Fruit fly (Drosophila melanogaster) whole organism, embryonic: ENCODE data around the gene ara.

Experiments used
- CG10979 ChIP-seq: fragments of 200-800 bp; sonication (Bioruptor generic); optimal IDR thresholded peaks from 2 replicates; lab custom pipeline; 2018; ENCODE audit warnings: missing biosample characterization, mild to moderate bottlenecking, missing genetic modification characterization, moderate library complexity
- CG12104 ChIP-seq: fragments of 200-800 bp; sonication (Bioruptor generic); optimal IDR thresholded peaks from 3 replicates; lab custom pipeline; 2016; ENCODE audit warnings: missing biosample characterization, missing genetic modification characterization
- CG12391 ChIP-seq: fragments of 200-800 bp; sonication (Bioruptor generic); optimal IDR thresholded peaks from 3 replicates; lab custom pipeline; 2018; ENCODE audit warnings: missing biosample characterization, mild to moderate bottlenecking, missing genetic modification characterization, moderate library complexity
- CG13624 ChIP-seq: fragments of 200-800 bp; sonication (Bioruptor generic); optimal IDR thresholded peaks from 2 replicates; lab custom pipeline; 2016; ENCODE audit warnings: missing biosample characterization, missing genetic modification characterization
- CG14860 ChIP-seq: fragments of 200-800 bp; sonication (Bioruptor generic); IDR thresholded peaks from 3 replicates; pipeline ENCODE4 v1.3.6; 2022; ENCODE audit warnings: missing biosample characterization, missing genetic modification characterization; ENCODE audit not compliant: partially characterized antibody
- CG1602 ChIP-seq: fragments of 200-800 bp; sonication (Bioruptor generic); optimal IDR thresholded peaks from 3 replicates; lab custom pipeline; 2016; ENCODE audit warnings: missing biosample characterization, missing genetic modification characterization
- CG17612 ChIP-seq: fragments of 200-800 bp; sonication (Bioruptor generic); IDR thresholded peaks from 2 replicates; pipeline ENCODE4 v1.3.6; 2022; ENCODE audit warnings: missing biosample characterization, missing genetic modification characterization
- CG18262 ChIP-seq: fragments of 200-800 bp; optimal IDR thresholded peaks from 3 replicates; lab custom pipeline; 2019; ENCODE audit warnings: missing biosample characterization, mild to moderate bottlenecking, missing genetic modification characterization, moderate library complexity
- CG2712 ChIP-seq: fragments of 200-800 bp; optimal IDR thresholded peaks from 3 replicates; lab custom pipeline; 2019; ENCODE audit warnings: missing biosample characterization, mild to moderate bottlenecking, missing genetic modification characterization, moderate library complexity
- CG3065 ChIP-seq: fragments of 200-800 bp; sonication (Bioruptor generic); optimal IDR thresholded peaks from 2 replicates; lab custom pipeline; 2016; ENCODE audit warnings: missing biosample characterization, missing genetic modification characterization
- CG31224 ChIP-seq: fragments of 200-800 bp; sonication (Bioruptor generic); IDR thresholded peaks from 2 replicates; pipeline ENCODE4 v1.3.6; 2022; ENCODE audit warnings: missing biosample characterization, missing genetic modification characterization
- CG34376 ChIP-seq: fragments of 200-800 bp; sonication (Bioruptor generic); optimal IDR thresholded peaks from 2 replicates; lab custom pipeline; 2018; ENCODE audit warnings: missing biosample characterization, mild to moderate bottlenecking, missing genetic modification characterization
- CG3847 ChIP-seq: fragments of 200-800 bp; sonication (Bioruptor generic); IDR thresholded peaks from 2 replicates; pipeline ENCODE4 v1.3.6; 2022; ENCODE audit warnings: missing biosample characterization, missing genetic modification characterization
- CG4282 ChIP-seq: fragments of 200-800 bp; sonication (Bioruptor generic); optimal IDR thresholded peaks from 2 replicates; lab custom pipeline; 2016; ENCODE audit warnings: missing biosample characterization, missing genetic modification characterization
- CG4820 ChIP-seq: fragments of 200-800 bp; sonication (Bioruptor generic); optimal IDR thresholded peaks from 3 replicates; lab custom pipeline; 2016; ENCODE audit warnings: missing biosample characterization, missing genetic modification characterization
- CG7372 ChIP-seq: fragments of 200-800 bp; sonication (Bioruptor generic); IDR thresholded peaks from 2 replicates; pipeline ENCODE4 v1.3.6; 2022; ENCODE audit warnings: missing biosample characterization, missing genetic modification characterization
- CG7839 ChIP-seq: fragments of 200-800 bp; sonication (Bioruptor generic); optimal IDR thresholded peaks from 3 replicates; lab custom pipeline; 2018; ENCODE audit warnings: missing biosample characterization, mild to moderate bottlenecking, missing genetic modification characterization, moderate library complexity
- CG8388 ChIP-seq: fragments of 200-800 bp; sonication (Bioruptor generic); optimal IDR thresholded peaks from 2 replicates; lab custom pipeline; 2019; ENCODE audit warnings: missing biosample characterization, mild to moderate bottlenecking, missing genetic modification characterization, moderate library complexity
- D ChIP-seq, 2 experiments: fragments of 200-800 bp in 1 of 2; fragments of >200 bp in 1 of 2; sonication (Bioruptor generic) in 1 of 2; optimal IDR thresholded peaks; 2 replicates in 1 of 2; 3 replicates in 1 of 2; lab custom pipeline; 2017; ENCODE audit warnings: mild to moderate bottlenecking in 1 of 2, missing biosample characterization in 1 of 2, missing genetic modification characterization in 1 of 2, missing genetic modification reagents in 1 of 2
- HLH54F ChIP-seq: fragments of 200-800 bp; sonication (Bioruptor generic); optimal IDR thresholded peaks from 3 replicates; lab custom pipeline; 2016; ENCODE audit warnings: missing biosample characterization, missing genetic modification characterization
- HmgZ ChIP-seq: fragments of 200-800 bp; sonication (Bioruptor generic); optimal IDR thresholded peaks from 2 replicates; lab custom pipeline; 2018; ENCODE audit warnings: missing biosample characterization, mild to moderate bottlenecking, missing genetic modification characterization
- Mrtf ChIP-seq: fragments of 200-800 bp; sonication (Bioruptor generic); IDR thresholded peaks from 3 replicates; pipeline ENCODE4 v1.3.6; 2022; ENCODE audit warnings: missing biosample characterization, missing genetic modification characterization
- Sox100B ChIP-seq: fragments of 200-800 bp; sonication (Bioruptor generic); optimal IDR thresholded peaks from 3 replicates; lab custom pipeline; 2018; ENCODE audit warnings: missing biosample characterization, mild to moderate bottlenecking, missing genetic modification characterization
- Spps ChIP-seq: fragments of 200-800 bp; sonication (Bioruptor generic); optimal IDR thresholded peaks from 2 replicates; lab custom pipeline; 2018; ENCODE audit warnings: missing biosample characterization, mild to moderate bottlenecking, missing genetic modification characterization
- Ssrp ChIP-seq: fragments of 200-800 bp; sonication (Bioruptor generic); optimal IDR thresholded peaks from 2 replicates; lab custom pipeline; 2018; ENCODE audit warnings: missing biosample characterization, mild to moderate bottlenecking, missing genetic modification characterization, moderate library complexity
- ara ChIP-seq: fragments of 200-800 bp; sonication (Bioruptor generic); IDR thresholded peaks from 2 replicates; pipeline ENCODE4 v1.3.6; 2022; ENCODE audit warnings: missing biosample characterization, missing genetic modification characterization
- bsh ChIP-seq, 2 experiments: fragments of 200-800 bp; sonication (Bioruptor generic); optimal IDR thresholded peaks; 2 replicates each; lab custom pipeline; 2017 to 2018; ENCODE audit warnings: mild to moderate bottlenecking in 2 of 2, missing biosample characterization in 2 of 2, missing genetic modification characterization in 2 of 2, moderate library complexity in 1 of 2
- crc ChIP-seq: fragments of 200-800 bp; sonication (Bioruptor generic); optimal IDR thresholded peaks from 2 replicates; lab custom pipeline; 2016; ENCODE audit warnings: missing biosample characterization, missing genetic modification characterization
- dmrt11E ChIP-seq: fragments of 200-800 bp; sonication (Bioruptor generic); optimal IDR thresholded peaks from 3 replicates; lab custom pipeline; 2018; ENCODE audit warnings: missing biosample characterization, mild to moderate bottlenecking, missing genetic modification characterization, moderate library complexity
- eve ChIP-seq, 2 experiments: fragments of >200 bp; optimal IDR thresholded peaks; 2 replicates each; lab custom pipeline; 2017; ENCODE audit warnings: missing biosample characterization in 2 of 2, missing genetic modification characterization in 2 of 2
- fd96Cb ChIP-seq: fragments of 200-800 bp; sonication (Bioruptor generic); optimal IDR thresholded peaks from 2 replicates; lab custom pipeline; 2018; ENCODE audit warnings: missing biosample characterization, mild to moderate bottlenecking, missing genetic modification characterization, moderate library complexity
- fru ChIP-seq: fragments of >200 bp; optimal IDR thresholded peaks from 2 replicates; lab custom pipeline; 2017
- gce ChIP-seq: fragments of 200-800 bp; sonication (Bioruptor generic); IDR thresholded peaks from 3 replicates; pipeline ENCODE4 v1.3.6; 2022; ENCODE audit warnings: missing biosample characterization, missing genetic modification characterization
- grau ChIP-seq: fragments of 200-800 bp; optimal IDR thresholded peaks from 3 replicates; lab custom pipeline; 2019; ENCODE audit warnings: missing biosample characterization, mild to moderate bottlenecking, missing genetic modification characterization, moderate library complexity
- gsb-n ChIP-seq: fragments of 200-800 bp; sonication (Bioruptor generic); optimal IDR thresholded peaks from 3 replicates; lab custom pipeline; 2018; ENCODE audit warnings: missing biosample characterization, mild to moderate bottlenecking, missing genetic modification characterization
- hb ChIP-seq: fragments of 200-800 bp; sonication (Bioruptor generic); IDR thresholded peaks from 3 replicates; pipeline ENCODE4 v1.3.6; 2022; ENCODE audit warnings: missing biosample characterization, missing genetic modification characterization; ENCODE audit not compliant: partially characterized antibody
- insv ChIP-seq, 2 experiments: fragments of 200-800 bp; sonication (Bioruptor generic); optimal IDR thresholded peaks; 3 replicates each; lab custom pipeline; 2016 to 2018; ENCODE audit warnings: missing biosample characterization in 2 of 2, missing genetic modification characterization in 2 of 2
- lola ChIP-seq, 3 experiments: fragments of >200 bp in 2 of 3; fragments of 200-800 bp in 1 of 3; sonication (Bioruptor generic) in 1 of 3; optimal IDR thresholded peaks; 2 replicates each; lab custom pipeline; 2017 to 2019; ENCODE audit warnings: missing biosample characterization in 3 of 3, missing genetic modification characterization in 3 of 3, mild to moderate bottlenecking in 1 of 3, moderate library complexity in 1 of 3
- nmo ChIP-seq: fragments of 200-800 bp; sonication (Bioruptor generic); optimal IDR thresholded peaks from 2 replicates; lab custom pipeline; 2018; ENCODE audit warnings: missing biosample characterization, mild to moderate bottlenecking, missing genetic modification characterization, moderate library complexity
- phol ChIP-seq: fragments of 200-800 bp; sonication (Bioruptor generic); optimal IDR thresholded peaks from 3 replicates; lab custom pipeline; 2018; ENCODE audit warnings: missing biosample characterization, mild to moderate bottlenecking, missing genetic modification characterization, moderate library complexity
- salm ChIP-seq: fragments of 200-800 bp; sonication (Bioruptor generic); optimal IDR thresholded peaks from 2 replicates; lab custom pipeline; 2018; ENCODE audit warnings: missing biosample characterization, mild to moderate bottlenecking, missing genetic modification characterization
- sc ChIP-seq, 3 experiments: fragments of >200 bp in 2 of 3; fragments of 200-800 bp in 1 of 3; sonication (Bioruptor generic) in 1 of 3; optimal IDR thresholded peaks; 2 replicates in 2 of 3; 3 replicates in 1 of 3; lab custom pipeline; 2017; ENCODE audit warnings: mild to moderate bottlenecking in 1 of 3, missing biosample characterization in 1 of 3, missing genetic modification characterization in 1 of 3, missing genetic modification reagents in 1 of 3
- sug ChIP-seq: fragments of 200-800 bp; optimal IDR thresholded peaks from 2 replicates; lab custom pipeline; 2019; ENCODE audit warnings: missing biosample characterization, mild to moderate bottlenecking, missing genetic modification characterization, moderate library complexity
- tio ChIP-seq: fragments of 200-800 bp; sonication (Bioruptor generic); optimal IDR thresholded peaks from 2 replicates; lab custom pipeline; 2017; ENCODE audit warnings: missing biosample characterization, missing genetic modification characterization, inconsistent platforms
- trem ChIP-seq: fragments of 200-800 bp; optimal IDR thresholded peaks from 3 replicates; lab custom pipeline; 2019; ENCODE audit warnings: missing biosample characterization, mild to moderate bottlenecking, missing genetic modification characterization, moderate library complexity
- twi ChIP-seq: fragments of 200-800 bp; optimal IDR thresholded peaks from 2 replicates; lab custom pipeline; 2019; ENCODE audit warnings: missing biosample characterization, mild to moderate bottlenecking, missing genetic modification characterization, moderate library complexity
- zen ChIP-seq: fragments of 200-800 bp; sonication (Bioruptor generic); optimal IDR thresholded peaks from 3 replicates; lab custom pipeline; 2018; ENCODE audit warnings: missing biosample characterization, mild to moderate bottlenecking, missing genetic modification characterization, moderate library complexity
- zf30C ChIP-seq: fragments of 200-800 bp; sonication (Bioruptor generic); optimal IDR thresholded peaks from 3 replicates; lab custom pipeline; 2018; ENCODE audit warnings: missing biosample characterization, mild to moderate bottlenecking, missing genetic modification characterization

The ara gene

DNA sequence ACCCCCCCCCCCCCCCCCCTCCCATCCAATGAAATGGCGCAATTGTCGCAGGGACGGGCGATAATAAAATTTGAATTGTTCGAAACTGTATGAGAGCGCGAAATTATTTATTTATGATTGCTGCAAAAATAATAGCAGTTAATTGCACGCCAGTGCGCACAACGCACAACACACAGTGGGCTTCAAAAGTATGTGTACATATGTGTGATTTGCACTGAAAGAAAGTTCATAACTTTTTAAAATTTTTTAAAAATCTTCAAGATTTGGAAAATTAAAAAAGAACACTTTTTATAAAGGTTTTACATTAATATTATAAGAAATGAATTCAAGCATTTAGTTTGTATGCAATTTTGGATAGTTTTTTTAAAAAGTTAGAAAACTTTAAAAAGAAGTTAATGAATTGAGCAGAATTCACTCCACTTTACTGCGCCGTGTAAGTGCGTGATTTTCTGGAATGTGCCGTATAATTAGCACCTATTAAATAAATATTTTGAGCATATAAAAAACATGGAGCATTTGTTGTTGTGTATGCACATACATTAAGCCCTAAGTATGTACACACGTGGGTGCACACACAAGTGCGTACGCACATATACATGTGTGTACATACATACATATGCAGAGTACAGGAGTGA, 9.6 kb downstream of the ara start:
- TF ChIP-seq Mrtf (GFP tag; lab: Robert Waterston, UW) (no peak), HLH54F (GFP tag; lab: Kevin White, UChicago) (no peak), CG3847 (no peak), zen (tag; lab: Kevin White, UChicago) (peak; percentile 47), CG14860 (GFP tag; lab: Robert Waterston, UW) (no peak), CG3065 (no peak), CG1602 (GFP tag; lab: Kevin White, UChicago) (peak; percentile 29), CG31224 (GFP tag; lab: Robert Waterston, UW) (no peak), CG4282 (GFP tag; lab: Kevin White, UChicago) (no peak), zf30C (GFP tag; lab: Kevin White, UChicago) (peak; percentile 44), sug (tag; lab: Kevin White, UChicago) (no peak), fru (lab: Kevin White, UChicago) (no peak), D (optimal IDR thresholded peaks at IDR 0.05; lab: Kevin White, UChicago) (no peak), D (GFP tag; optimal IDR thresholded peaks at IDR 0.05; lab: Kevin White, UChicago) (no peak), ara (GFP tag; lab: Robert Waterston, UW) (peak; percentile 68), CG10979 (tag; lab: Kevin White, UChicago) (peak; percentile 51), gsb-n (tag; lab: Kevin White, UChicago) (peak; percentile 10), trem (tag; lab: Kevin White, UChicago) (peak; percentile 11), CG7372 (GFP tag; lab: Robert Waterston, UW) (no peak), nmo (GFP tag; lab: Kevin White, UChicago) (peak; percentile 11), bsh (GFP tag; optimal IDR thresholded peaks at IDR 0.05; lab: Kevin White, UChicago) (peak in 1 of 2 experiments; percentile 33), CG34376 (GFP tag; lab: Kevin White, UChicago) (no peak), sc (optimal IDR thresholded peaks at IDR 0.05; lab: Kevin White, UChicago) (no peak), sc (GFP tag; optimal IDR thresholded peaks at IDR 0.05; lab: Kevin White, UChicago) (peak; percentile 17), Spps (no peak), fd96Cb (tag; lab: Kevin White, UChicago) (peak; percentile 9), CG4820 (GFP tag; lab: Kevin White, UChicago) (peak; percentile 6), CG18262 (tag; lab: Kevin White, UChicago) (peak; percentile 65), HmgZ (no peak), dmrt11E (peak; percentile 69), gce (GFP tag; lab: Robert Waterston, UW) (no peak), CG12391 (tag; lab: Kevin White, UChicago) (peak; percentile 23), insv (GFP tag; optimal IDR thresholded peaks at IDR 0.05; lab: Kevin White, UChicago) (no peak), salm (tag; lab: Kevin White, UChicago) (no peak), CG13624 (no peak), Ssrp (peak; percentile 2), lola (GFP tag; optimal IDR thresholded peaks at IDR 0.05; lab: Kevin White, UChicago) (peak in 1 of 3 experiments; percentile 55), tio (peak; percentile 38), crc (no peak), phol (peak; percentile 38), eve (GFP tag; optimal IDR thresholded peaks at IDR 0.05; lab: Kevin White, UChicago) (peak in 1 of 2 experiments; percentile 20), CG7839 (tag; lab: Kevin White, UChicago) (peak; percentile 14), CG12104 (GFP tag; lab: Kevin White, UChicago) (peak; percentile 5), hb (GFP tag; lab: Robert Waterston, UW) (no peak), CG17612 (GFP tag; lab: Robert Waterston, UW) (no peak), grau (tag; lab: Kevin White, UChicago) (peak; percentile 8), Sox100B (peak; percentile 16), CG8388 (GFP tag; lab: Kevin White, UChicago) (peak; percentile 90), twi (tag; lab: Kevin White, UChicago) (peak; percentile 20), CG2712 (peak; percentile 49)
